Worm (Caenorhabditis elegans): ENCODE measurements around the gene str-86.

ce11 chrV:8988104-8988503 is 4.6 kb upstream of the str-86 start, which contains the start of gene str-87:
- TF ChIP-seq ceh-82 (tag; optimal IDR thresholded peaks at IDR 0.05) (no peak), ZK546.5 (tag; optimal IDR thresholded peaks at IDR 0.05) (no peak), lin-39 (tag; optimal IDR thresholded peaks at IDR 0.05) (no peak), fos-1 (tag; optimal IDR thresholded peaks at IDR 0.05) (no peak), zag-1 (tag; optimal IDR thresholded peaks at IDR 0.05) (no peak)

Data from whole organism, L3 larva.